Worm (Caenorhabditis elegans) whole organism, L4 larva: Measurements from ENCODE around the gene sfxn-1.4.

Source experiments
- F10B5.3 ChIP-seq: sonication (generic microtip); optimal IDR thresholded peaks from 2 replicates; lab custom pipeline; 2016; ENCODE audit warnings: mild to moderate bottlenecking, missing genetic modification characterization, missing compliant biosample characterization
- T26A8.4 ChIP-seq: fragments of 200-800 bp; sonication (Bioruptor generic); IDR thresholded peaks from 2 replicates; pipeline ENCODE4 v1.3.6; 2022; ENCODE audit warnings: missing genetic modification characterization, missing compliant biosample characterization
- Y48G9A.11 ChIP-seq: fragments of 200-800 bp; sonication (Bioruptor generic); IDR thresholded peaks from 2 replicates; pipeline ENCODE4 v1.3.6; 2022; ENCODE audit warnings: missing genetic modification reagents, missing genetic modification characterization, missing compliant biosample characterization
- Y75B8A.6 ChIP-seq: fragments of 200-800 bp; sonication (Bioruptor generic); IDR thresholded peaks from 2 replicates; pipeline ENCODE4 v1.3.6; 2022; ENCODE audit warnings: missing genetic modification reagents, missing genetic modification characterization, missing compliant biosample characterization
- aha-1 ChIP-seq: fragments of 150-350 bp; peaks from one replicate; lab custom pipeline; 2014; ENCODE audit warnings: missing biosample characterization, missing genetic modification characterization
- ceh-20 ChIP-seq: fragments of 200-800 bp; sonication (Bioruptor generic); IDR thresholded peaks from 2 replicates; pipeline ENCODE4 v1.3.6; 2022; ENCODE audit warnings: missing genetic modification reagents, missing genetic modification characterization, missing compliant biosample characterization
- ceh-32 ChIP-seq: sonication (generic microtip); optimal IDR thresholded peaks from 2 replicates; lab custom pipeline; 2016; ENCODE audit warnings: mild to moderate bottlenecking, missing genetic modification characterization, missing compliant biosample characterization; ENCODE audit not compliant: poor library complexity
- ceh-44 ChIP-seq: fragments of 200-800 bp; sonication (Bioruptor generic); IDR thresholded peaks from 2 replicates; pipeline ENCODE4 v1.3.6; 2022; ENCODE audit warnings: missing genetic modification reagents, missing genetic modification characterization, missing compliant biosample characterization
- ceh-62 ChIP-seq: sonication (generic microtip); optimal IDR thresholded peaks from 2 replicates; lab custom pipeline; 2017; ENCODE audit warnings: missing biosample characterization, missing genetic modification characterization
- ctbp-1 ChIP-seq: fragments of 200-800 bp; sonication (Bioruptor generic); IDR thresholded peaks from 2 replicates; pipeline ENCODE4 v1.3.6; 2022; ENCODE audit warnings: missing genetic modification reagents, missing genetic modification characterization, missing compliant biosample characterization
- daf-16 ChIP-seq, 3 experiments: sonication (generic microtip); optimal IDR thresholded peaks; 2 replicates each; lab custom pipeline; 2016 to 2017; ENCODE audit warnings: missing genetic modification characterization in 3 of 3, missing genetic modification reagents in 3 of 3, mild to moderate bottlenecking in 2 of 3, missing compliant biosample characterization in 2 of 3, missing biosample characterization in 1 of 3, moderate library complexity in 1 of 3
- dmd-6 ChIP-seq: fragments of 200-800 bp; sonication (Bioruptor generic); IDR thresholded peaks from 2 replicates; pipeline ENCODE4 v1.3.6; 2022; ENCODE audit warnings: missing genetic modification reagents, missing genetic modification characterization, missing compliant biosample characterization
- dmd-8 ChIP-seq: fragments of 200-800 bp; sonication (Bioruptor generic); IDR thresholded peaks from 2 replicates; pipeline ENCODE4 v1.3.6; 2022; ENCODE audit warnings: missing genetic modification characterization, missing compliant biosample characterization
- dve-1 ChIP-seq: sonication (generic microtip); optimal IDR thresholded peaks from 2 replicates; lab custom pipeline; 2017; ENCODE audit warnings: antibody characterized with exemption, mild to moderate bottlenecking, missing genetic modification characterization, missing compliant biosample characterization; ENCODE audit not compliant: insufficient read depth
- hif-1 ChIP-seq, 2 experiments: sonication (generic microtip); optimal IDR thresholded peaks; 2 replicates each; lab custom pipeline; 2016 to 2017; ENCODE audit warnings: missing compliant biosample characterization in 2 of 2, missing genetic modification characterization in 2 of 2, missing genetic modification reagents in 2 of 2, missing genotype in 2 of 2, mild to moderate bottlenecking in 1 of 2
- hlh-11 ChIP-seq: fragments of 200-800 bp; sonication (Bioruptor generic); optimal IDR thresholded peaks from 2 replicates; lab custom pipeline; 2018; ENCODE audit warnings: mild to moderate bottlenecking, missing genetic modification characterization, missing compliant biosample characterization
- hlh-30 ChIP-seq: sonication (generic microtip); optimal IDR thresholded peaks from 2 replicates; lab custom pipeline; 2017; ENCODE audit warnings: antibody characterized with exemption, mild to moderate bottlenecking, missing genetic modification characterization, missing compliant biosample characterization; ENCODE audit not compliant: insufficient read depth
- hmg-1.1 ChIP-seq: fragments of 200-800 bp; sonication (Bioruptor generic); IDR thresholded peaks from 2 replicates; pipeline ENCODE4 v1.3.6; 2022; ENCODE audit warnings: missing genetic modification reagents, missing genetic modification characterization, missing compliant biosample characterization
- lim-7 ChIP-seq: fragments of 200-800 bp; sonication (Bioruptor generic); IDR thresholded peaks from 2 replicates; pipeline ENCODE4 v1.3.6; 2022; ENCODE audit warnings: missing genetic modification characterization, missing compliant biosample characterization
- lin-13 ChIP-seq: fragments of 150-350 bp; optimal IDR thresholded peaks from 2 replicates; lab custom pipeline; 2014; ENCODE audit warnings: missing biosample characterization, missing genetic modification reagents, missing genetic modification characterization
- lin-29 ChIP-seq: fragments of 200-800 bp; sonication (Bioruptor generic); IDR thresholded peaks from 2 replicates; pipeline ENCODE4 v1.3.6; 2022; ENCODE audit warnings: missing genetic modification reagents, missing genetic modification characterization, missing compliant biosample characterization
- lsy-2 ChIP-seq, 2 experiments: fragments of 150-350 bp in 1 of 2; sonication (generic microtip) in 1 of 2; optimal IDR thresholded peaks; 2 replicates each; lab custom pipeline; 2014 to 2017; ENCODE audit warnings: missing biosample characterization in 2 of 2, missing genetic modification characterization in 2 of 2
- mdl-1 ChIP-seq, 2 experiments: fragments of 150-350 bp in 1 of 2; sonication (generic microtip) in 1 of 2; optimal IDR thresholded peaks; 2 replicates each; lab custom pipeline; 2014 to 2017; ENCODE audit warnings: missing biosample characterization in 2 of 2, missing genetic modification characterization in 2 of 2
- mxl-2 ChIP-seq: fragments of 200-800 bp; sonication (Bioruptor generic); conservative IDR thresholded peaks from 2 replicates; pipeline ENCODE4 v1.3.6; 2022; ENCODE audit warnings: missing genetic modification reagents, missing genetic modification characterization, missing compliant biosample characterization
- nhr-10 ChIP-seq: fragments of 150-350 bp; optimal IDR thresholded peaks from 2 replicates; lab custom pipeline; 2014; ENCODE audit warnings: missing biosample characterization, missing genetic modification characterization
- nhr-11 ChIP-seq: fragments of 150-350 bp; optimal IDR thresholded peaks from 2 replicates; lab custom pipeline; 2014; ENCODE audit warnings: missing biosample characterization, missing genetic modification characterization
- nhr-237 ChIP-seq: sonication (generic microtip); optimal IDR thresholded peaks from 2 replicates; lab custom pipeline; 2017; ENCODE audit warnings: missing biosample characterization, missing genetic modification characterization
- nhr-28 ChIP-seq: fragments of 150-350 bp; optimal IDR thresholded peaks from 2 replicates; lab custom pipeline; 2014; ENCODE audit warnings: missing biosample characterization, missing genetic modification characterization
- pha-4 ChIP-seq, 2 experiments: fragments of 150-350 bp in 1 of 2; fragments of 200-800 bp in 1 of 2; sonication (Bioruptor generic) in 1 of 2; IDR thresholded peaks in 1 of 2; optimal IDR thresholded peaks in 1 of 2; 2 replicates each; pipeline versions ENCODE4 v1.3.6 to Lab custom; 2014 to 2022; ENCODE audit warnings: missing genetic modification characterization in 2 of 2, missing genetic modification reagents in 2 of 2, missing biosample characterization in 1 of 2, missing compliant biosample characterization in 1 of 2
- set-16 ChIP-seq: fragments of 200-800 bp; sonication (Bioruptor generic); IDR thresholded peaks from 2 replicates; pipeline ENCODE4 v1.3.6; 2022; ENCODE audit warnings: missing genetic modification reagents, missing genetic modification characterization, missing compliant biosample characterization
- snpc-1.2 ChIP-seq: fragments of 200-800 bp; sonication (Bioruptor generic); IDR thresholded peaks from 2 replicates; pipeline ENCODE4 v1.3.6; 2022; ENCODE audit warnings: missing genetic modification reagents, missing genetic modification characterization, missing compliant biosample characterization
- snpc-4 ChIP-seq: fragments of 150-350 bp; optimal IDR thresholded peaks from 2 replicates; lab custom pipeline; 2014; ENCODE audit warnings: missing biosample characterization, missing genetic modification characterization
- spr-1 ChIP-seq: sonication (generic microtip); optimal IDR thresholded peaks from 2 replicates; lab custom pipeline; 2016; ENCODE audit warnings: mild to moderate bottlenecking, missing genetic modification characterization, missing compliant biosample characterization
- tra-1 ChIP-seq: fragments of 200-800 bp; sonication (Bioruptor generic); IDR thresholded peaks from 2 replicates; pipeline ENCODE4 v1.3.6; 2022; ENCODE audit warnings: missing genetic modification reagents, missing genetic modification characterization, missing compliant biosample characterization
- unc-130 ChIP-seq: sonication (generic microtip); optimal IDR thresholded peaks from 2 replicates; lab custom pipeline; 2016; ENCODE audit warnings: missing genetic modification reagents, missing genetic modification characterization, missing compliant biosample characterization
- zip-11 ChIP-seq: fragments of 200-800 bp; sonication (Bioruptor generic); IDR thresholded peaks from 2 replicates; pipeline ENCODE4 v1.3.6; 2022; ENCODE audit warnings: missing genetic modification characterization, missing compliant biosample characterization
- zip-2 ChIP-seq: fragments of 150-350 bp; optimal IDR thresholded peaks from 2 replicates; lab custom pipeline; 2014; ENCODE audit warnings: missing biosample characterization, missing genetic modification characterization

Gene sfxn-1.4

ce11 chrII:11719533-11719932 is 38.5 kb upstream of the sfxn-1.4 start (continued):
- TF ChIP-seq dmd-6 (GFP tag; lab: Robert Waterston, UW) = no peak
- TF ChIP-seq tra-1 (GFP tag; lab: Robert Waterston, UW) = no peak
- TF ChIP-seq zip-2 (tag; lab: Kevin White, UChicago) = no peak
- no peak for TF ChIP-seq dmd-8 (GFP tag; lab: Robert Waterston, UW)
- peak; percentile 95 for TF ChIP-seq spr-1 (tag; lab: Kevin White, UChicago)

- peak; percentile 56 for TF ChIP-seq snpc-4 (tag; lab: Kevin White, UChicago)
- no peak for TF ChIP-seq nhr-10 (tag; lab: Kevin White, UChicago)
- no peak for TF ChIP-seq unc-130 (GFP tag; lab: Kevin White, UChicago)
Measured at ce11 chrII:11714728-11715127, 33.7 kb upstream of the sfxn-1.4 start.

DNA sequence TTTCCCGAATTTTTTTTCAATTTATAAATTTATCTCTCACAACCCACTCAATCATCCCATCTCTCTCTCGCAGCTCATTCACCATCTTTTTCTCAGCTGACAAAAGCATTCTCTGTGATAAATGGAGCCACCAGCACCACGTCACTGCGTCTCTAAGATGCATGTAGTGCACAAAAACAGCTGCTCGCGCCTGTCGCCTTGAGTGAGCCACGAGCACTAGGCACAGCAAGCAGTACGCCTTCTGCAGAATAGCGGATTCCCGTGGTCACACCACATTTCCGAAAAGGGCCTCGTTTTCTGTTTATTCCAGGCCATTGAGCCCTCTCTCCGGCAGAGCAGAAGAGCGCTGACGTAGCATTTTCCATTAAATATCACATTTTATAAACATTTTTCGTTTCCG is 32.5 kb upstream of the sfxn-1.4 start, which contains the start of gene F13D12.10:
TSS of gene F13D12.10 (plus strand) at position 231 of the 400 bp plus-strand sequence.
- TF ChIP-seq nhr-11 (tag; lab: Kevin White, UChicago) (peak; percentile 59), hlh-11 (tag; lab: Kevin White, UChicago) (peak; percentile 75), mdl-1 (tag; optimal IDR thresholded peaks at IDR 0.05; lab: Kevin White, UChicago) (peak in 1 of 2 experiments; percentile 27), T26A8.4 (GFP tag; lab: Robert Waterston, UW) (no peak), hmg-1.1 (peak; percentile 35; the same call in 1 of the 2 replicates), lsy-2 (tag; optimal IDR thresholded peaks at IDR 0.05; lab: Kevin White, UChicago) (peak in 1 of 2 experiments; percentile 21), aha-1 (tag; lab: Kevin White, UChicago) (peak; percentile 31), hif-1 (tag; optimal IDR thresholded peaks at IDR 0.05; lab: Kevin White, UChicago) (peak in 1 of 2 experiments; percentile 34), Y48G9A.11 (GFP tag; lab: Robert Waterston, UW) (no peak), nhr-237 (tag; lab: Kevin White, UChicago) (no peak), hlh-30 (peak; percentile 62), spr-1 (tag; lab: Kevin White, UChicago) (peak; percentile 3), daf-16 (GFP tag; optimal IDR thresholded peaks at IDR 0.05; lab: Kevin White, UChicago) (peak in 1 of 2 experiments; percentile 60), daf-16 (tag; optimal IDR thresholded peaks at IDR 0.05; lab: Kevin White, UChicago) (no peak), ceh-20 (peak; percentile 17; the same call in 1 of the 2 replicates), set-16 (peak; percentile 49)

DNA sequence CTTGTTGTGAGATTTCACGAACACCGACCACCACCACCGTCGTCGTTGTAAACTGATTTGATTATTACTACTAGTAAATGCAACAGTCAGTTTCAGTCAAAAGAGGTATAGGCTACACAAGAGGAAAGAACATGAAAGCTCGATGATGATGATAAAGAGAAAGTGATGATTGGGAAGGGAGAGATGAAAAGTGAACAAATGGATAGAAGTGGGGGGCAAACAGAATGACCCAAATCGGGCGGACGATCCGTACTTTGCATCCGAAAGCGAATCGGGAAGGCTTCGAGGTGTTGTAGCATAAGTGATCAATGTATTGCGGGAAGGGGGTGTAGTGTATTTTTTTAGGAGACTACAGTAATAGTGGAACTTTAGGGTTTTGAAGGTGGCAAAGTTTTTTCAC is 29.7 kb upstream of the sfxn-1.4 start:
- TF ChIP-seq ceh-44 (no peak), zip-11 (GFP tag; lab: Robert Waterston, UW) (no peak), Y75B8A.6 (GFP tag; lab: Robert Waterston, UW) (no peak), nhr-28 (tag; lab: Kevin White, UChicago) (peak; percentile 78), T26A8.4 (GFP tag; lab: Robert Waterston, UW) (no peak), spr-1 (tag; lab: Kevin White, UChicago) (no peak), lin-29 (GFP tag; lab: Robert Waterston, UW) (no peak)

ce11 chrII:11709464-11709863 is 28.4 kb upstream of the sfxn-1.4 start, which contains the start of gene fcmt-1:
Gene fcmt-1, minus strand, starts transcription at chrII:11709564.
- TF ChIP-seq dmd-6 (GFP tag; lab: Robert Waterston, UW) = no peak
- TF ChIP-seq aha-1 (tag; lab: Kevin White, UChicago) = no peak
- TF ChIP-seq snpc-1.2 (GFP tag; lab: Robert Waterston, UW) = no peak
- TF ChIP-seq dve-1 (tag; lab: Kevin White, UChicago) = no peak
- no peak for TF ChIP-seq F10B5.3 (tag; lab: Kevin White, UChicago)
- TF ChIP-seq ceh-32 = no peak
- TF ChIP-seq lin-13 (GFP tag; lab: Kevin White, UChicago) = no peak
- TF ChIP-seq lim-7 (GFP tag; lab: Robert Waterston, UW) = no peak
- no peak for TF ChIP-seq pha-4 (GFP tag; IDR thresholded peaks at IDR 0.05; lab: Robert Waterston, UW)
- no peak for TF ChIP-seq pha-4 (tag; optimal IDR thresholded peaks at IDR 0.05; lab: Kevin White, UChicago)
- no peak for TF ChIP-seq ctbp-1 (GFP tag; lab: Robert Waterston, UW)
- no peak for TF ChIP-seq mxl-2 (GFP tag; lab: Robert Waterston, UW)
- TF ChIP-seq lin-29 (GFP tag; lab: Robert Waterston, UW) = no peak
- no peak for TF ChIP-seq ceh-62 (tag; lab: Kevin White, UChicago)
